Fruit fly (Drosophila melanogaster) whole organism: Measurements from ENCODE around the gene Trm7-34.

ENCODE experiments used
- pan ChIP-seq: fragments of >200 bp; optimal IDR thresholded peaks from 2 replicates; lab custom pipeline; 2017
- psq ChIP-seq: fragments of >200 bp; optimal IDR thresholded peaks from 2 replicates; lab custom pipeline; 2017
- usp ChIP-seq: fragments of >200 bp; optimal IDR thresholded peaks from 2 replicates; lab custom pipeline; 2017; ENCODE audit warnings: missing biosample characterization, missing genetic modification characterization, mixed read lengths

dm6 chr3R:21140458-21140857 is 6.8 kb upstream of the Trm7-34 start, which contains the start of gene SNF4Agamma:
- TF ChIP-seq pan (lab: Kevin White, UChicago) (no peak), psq (lab: Kevin White, UChicago) (no peak), usp (GFP tag; lab: Kevin White, UChicago) (no peak)
